Fruit fly (Drosophila melanogaster) whole organism, embryonic: ENCODE results near the gene eys.

Experiments
- Adf1 ChIP-seq: fragments of 200-800 bp; sonication (Bioruptor generic); IDR thresholded peaks from 2 replicates; pipeline ENCODE4 v1.3.6; 2022; ENCODE audit warnings: missing biosample characterization, missing genetic modification characterization
- Awh ChIP-seq: fragments of 200-800 bp; sonication (Bioruptor generic); IDR thresholded peaks from 2 replicates; pipeline ENCODE4, ENCODE4 v1.3.6; 2022; ENCODE audit warnings: missing biosample characterization, missing genetic modification characterization
- CG11456 ChIP-seq: fragments of 200-800 bp; sonication (Bioruptor generic); IDR thresholded peaks from 3 replicates; pipeline ENCODE4 v1.3.6; 2022; ENCODE audit warnings: missing biosample characterization, missing genetic modification characterization
- CG11723 ChIP-seq: fragments of 200-800 bp; sonication (Bioruptor generic); optimal IDR thresholded peaks from 2 replicates; lab custom pipeline; 2017; ENCODE audit warnings: missing biosample characterization, mild to moderate bottlenecking, missing genetic modification characterization
- CG14050 ChIP-seq: fragments of 200-800 bp; sonication (Bioruptor generic); IDR thresholded peaks from 3 replicates; pipeline ENCODE4 v1.3.6; 2022; ENCODE audit warnings: missing biosample characterization, missing genetic modification characterization
- CG15601 ChIP-seq: fragments of 200-800 bp; sonication (Bioruptor generic); optimal IDR thresholded peaks from 3 replicates; lab custom pipeline; 2019; ENCODE audit warnings: missing biosample characterization, mild to moderate bottlenecking, missing genetic modification characterization, moderate library complexity
- CG16815 ChIP-seq: fragments of 200-800 bp; sonication (Bioruptor generic); optimal IDR thresholded peaks from 3 replicates; lab custom pipeline; 2017; ENCODE audit warnings: missing biosample characterization, mild to moderate bottlenecking, missing genetic modification characterization
- CG17568 ChIP-seq: fragments of 200-800 bp; sonication (Bioruptor generic); optimal IDR thresholded peaks from 2 replicates; lab custom pipeline; 2018; ENCODE audit warnings: missing biosample characterization, mild to moderate bottlenecking, missing genetic modification characterization, moderate library complexity
- CG17802 ChIP-seq: fragments of 200-800 bp; sonication (Bioruptor generic); optimal IDR thresholded peaks from 2 replicates; lab custom pipeline; 2018; ENCODE audit warnings: missing biosample characterization, mild to moderate bottlenecking, missing genetic modification characterization, moderate library complexity
- CG1792 ChIP-seq: fragments of 200-800 bp; sonication (Bioruptor generic); optimal IDR thresholded peaks from 2 replicates; lab custom pipeline; 2016; ENCODE audit warnings: missing biosample characterization, missing genetic modification characterization
- CG18262 ChIP-seq: fragments of 200-800 bp; optimal IDR thresholded peaks from 3 replicates; lab custom pipeline; 2019; ENCODE audit warnings: missing biosample characterization, mild to moderate bottlenecking, missing genetic modification characterization, moderate library complexity
- CG2889 ChIP-seq: fragments of 200-800 bp; sonication (Bioruptor generic); IDR thresholded peaks from 3 replicates; pipeline ENCODE4 v1.3.6; 2022; ENCODE audit warnings: missing biosample characterization, missing genetic modification characterization
- CG3065 ChIP-seq: fragments of 200-800 bp; sonication (Bioruptor generic); optimal IDR thresholded peaks from 2 replicates; lab custom pipeline; 2016; ENCODE audit warnings: missing biosample characterization, missing genetic modification characterization
- CG32532 ChIP-seq: fragments of 200-800 bp; sonication (Bioruptor generic); IDR thresholded peaks from 2 replicates; pipeline ENCODE4 v1.3.6; 2022; ENCODE audit warnings: missing biosample characterization, missing genetic modification characterization
- CG4360 ChIP-seq: fragments of 200-800 bp; sonication (Bioruptor generic); IDR thresholded peaks from 2 replicates; pipeline ENCODE4 v1.3.6; 2022; ENCODE audit warnings: missing biosample characterization, missing genetic modification characterization
- CG4854 ChIP-seq: fragments of 200-800 bp; sonication (Bioruptor generic); optimal IDR thresholded peaks from 2 replicates; lab custom pipeline; 2016; ENCODE audit warnings: missing biosample characterization, missing genetic modification characterization, inconsistent platforms
- CG5953 ChIP-seq: fragments of 200-800 bp; sonication (Bioruptor generic); IDR thresholded peaks from 2 replicates; pipeline ENCODE4 v1.3.6; 2022; ENCODE audit warnings: missing biosample characterization, missing genetic modification characterization
- CG8281 ChIP-seq: fragments of 200-800 bp; sonication (Bioruptor generic); optimal IDR thresholded peaks from 2 replicates; lab custom pipeline; 2018; ENCODE audit warnings: missing biosample characterization, mild to moderate bottlenecking, missing genetic modification characterization, moderate library complexity
- CTCF ChIP-seq: fragments of 200-800 bp; sonication (Bioruptor generic); optimal IDR thresholded peaks from 2 replicates; lab custom pipeline; 2017; ENCODE audit warnings: missing biosample characterization, mild to moderate bottlenecking, missing genetic modification characterization, moderate library complexity
- Camta ChIP-seq: fragments of 200-800 bp; sonication (Bioruptor generic); optimal IDR thresholded peaks from 2 replicates; lab custom pipeline; 2016; ENCODE audit warnings: missing biosample characterization, missing genetic modification characterization
- Dek ChIP-seq: fragments of 200-800 bp; sonication (Bioruptor generic); optimal IDR thresholded peaks from 3 replicates; lab custom pipeline; 2019; ENCODE audit warnings: missing biosample characterization, mild to moderate bottlenecking, missing genetic modification characterization, moderate library complexity
- Dfd ChIP-seq, 2 experiments: fragments of >200 bp; optimal IDR thresholded peaks; 2 replicates each; lab custom pipeline; 2017; ENCODE audit warnings: missing biosample characterization in 2 of 2, missing genetic modification characterization in 2 of 2
- Dip2 ChIP-seq: fragments of 200-800 bp; sonication (Bioruptor generic); IDR thresholded peaks from 2 replicates; pipeline ENCODE4 v1.3.6; 2022; ENCODE audit warnings: missing biosample characterization, missing genetic modification characterization
- Drgx ChIP-seq: fragments of 200-800 bp; sonication (Bioruptor generic); IDR thresholded peaks from 2 replicates; pipeline ENCODE4 v1.3.6; 2022; ENCODE audit warnings: missing biosample characterization, missing genetic modification characterization
- E2f2 ChIP-seq: fragments of 200-800 bp; sonication (Bioruptor generic); IDR thresholded peaks from 2 replicates; pipeline ENCODE4 v1.3.6; 2022; ENCODE audit warnings: missing biosample characterization, missing genetic modification characterization
- ERR ChIP-seq: fragments of 200-800 bp; sonication (Bioruptor generic); optimal IDR thresholded peaks from 2 replicates; lab custom pipeline; 2016; ENCODE audit warnings: missing biosample characterization, missing genetic modification characterization
- Hr3 ChIP-seq: fragments of 200-800 bp; sonication (Bioruptor generic); optimal IDR thresholded peaks from 3 replicates; lab custom pipeline; 2016; ENCODE audit warnings: missing biosample characterization, missing genetic modification characterization
- Hr51 ChIP-seq, 2 experiments: fragments of 200-800 bp; sonication (Bioruptor generic); optimal IDR thresholded peaks; 2 replicates in 1 of 2; 3 replicates in 1 of 2; lab custom pipeline; 2016 to 2018; ENCODE audit warnings: missing biosample characterization in 2 of 2, missing genetic modification characterization in 2 of 2, mild to moderate bottlenecking in 1 of 2, moderate library complexity in 1 of 2
- NC2β ChIP-seq: fragments of 200-800 bp; sonication (Bioruptor generic); optimal IDR thresholded peaks from 2 replicates; lab custom pipeline; 2016; ENCODE audit warnings: missing biosample characterization, missing genetic modification characterization
- NFAT ChIP-seq: fragments of 200-800 bp; sonication (Bioruptor generic); IDR thresholded peaks from 2 replicates; pipeline ENCODE4 v1.3.6; 2022; ENCODE audit warnings: missing biosample characterization, missing genetic modification characterization
- Opbp ChIP-seq: fragments of 200-800 bp; sonication (Bioruptor generic); IDR thresholded peaks from 3 replicates; pipeline ENCODE4 v1.3.6; 2022; ENCODE audit warnings: missing biosample characterization, missing genetic modification characterization; ENCODE audit not compliant: partially characterized antibody
- Taf1 ChIP-seq: fragments of 200-800 bp; sonication (Bioruptor generic); IDR thresholded peaks from 2 replicates; pipeline ENCODE4 v1.3.6; 2022; ENCODE audit warnings: missing biosample characterization, missing genetic modification characterization
- abd-A ChIP-seq: fragments of 200-800 bp; sonication (Bioruptor generic); optimal IDR thresholded peaks from 3 replicates; lab custom pipeline; 2019; ENCODE audit warnings: missing biosample characterization, mild to moderate bottlenecking, missing genetic modification characterization, moderate library complexity
- danr ChIP-seq: fragments of 200-800 bp; sonication (Bioruptor generic); IDR thresholded peaks from 2 replicates; pipeline ENCODE4 v1.3.6; 2022; ENCODE audit warnings: missing biosample characterization, missing genetic modification characterization
- dpn ChIP-seq, 2 experiments: fragments of 200-800 bp; sonication (Bioruptor generic); optimal IDR thresholded peaks; 3 replicates each; lab custom pipeline; 2016; ENCODE audit warnings: missing biosample characterization in 2 of 2, missing genetic modification characterization in 2 of 2
- eyg ChIP-seq: fragments of 200-800 bp; sonication (Bioruptor generic); optimal IDR thresholded peaks from 3 replicates; lab custom pipeline; 2016; ENCODE audit warnings: missing biosample characterization, missing genetic modification characterization
- fd96Cb ChIP-seq: fragments of 200-800 bp; sonication (Bioruptor generic); optimal IDR thresholded peaks from 2 replicates; lab custom pipeline; 2018; ENCODE audit warnings: missing biosample characterization, mild to moderate bottlenecking, missing genetic modification characterization, moderate library complexity
- fru ChIP-seq: fragments of >200 bp; optimal IDR thresholded peaks from 2 replicates; lab custom pipeline; 2017
- gfzf ChIP-seq: fragments of 200-800 bp; sonication (Bioruptor generic); optimal IDR thresholded peaks from 2 replicates; lab custom pipeline; 2016; ENCODE audit warnings: missing biosample characterization, mild to moderate bottlenecking, missing genetic modification characterization, moderate library complexity
- gt ChIP-seq: fragments of 200-800 bp; sonication (Bioruptor generic); IDR thresholded peaks from 2 replicates; pipeline ENCODE4 v1.3.6; 2022; ENCODE audit warnings: missing biosample characterization, missing genetic modification characterization
- jing ChIP-seq: fragments of 200-800 bp; sonication (Bioruptor generic); optimal IDR thresholded peaks from 2 replicates; lab custom pipeline; 2018; ENCODE audit warnings: missing biosample characterization, mild to moderate bottlenecking, missing genetic modification characterization
- jumu ChIP-seq: fragments of 200-800 bp; sonication (Bioruptor generic); optimal IDR thresholded peaks from 3 replicates; lab custom pipeline; 2016; ENCODE audit warnings: missing biosample characterization, missing genetic modification characterization
- kah ChIP-seq: fragments of 200-800 bp; sonication (Bioruptor generic); optimal IDR thresholded peaks from 2 replicates; lab custom pipeline; 2018; ENCODE audit warnings: missing biosample characterization, mild to moderate bottlenecking, missing genetic modification characterization
- kay ChIP-seq: fragments of 200-800 bp; sonication (Bioruptor generic); optimal IDR thresholded peaks from 2 replicates; lab custom pipeline; 2016; ENCODE audit warnings: missing biosample characterization, missing genetic modification characterization
- odd ChIP-seq: fragments of 200-800 bp; sonication (Bioruptor generic); optimal IDR thresholded peaks from 2 replicates; lab custom pipeline; 2017; ENCODE audit warnings: missing biosample characterization, mild to moderate bottlenecking, missing genetic modification characterization
- pb ChIP-seq: fragments of 200-800 bp; sonication (Bioruptor generic); optimal IDR thresholded peaks from 3 replicates; lab custom pipeline; 2016; ENCODE audit warnings: missing biosample characterization, missing genetic modification characterization
- row ChIP-seq: fragments of 200-800 bp; sonication (Bioruptor generic); IDR thresholded peaks from 3 replicates; pipeline ENCODE4 v1.3.6; 2022; ENCODE audit warnings: missing biosample characterization, missing genetic modification characterization
- sc ChIP-seq, 3 experiments: fragments of >200 bp in 2 of 3; fragments of 200-800 bp in 1 of 3; sonication (Bioruptor generic) in 1 of 3; optimal IDR thresholded peaks; 2 replicates in 2 of 3; 3 replicates in 1 of 3; lab custom pipeline; 2017; ENCODE audit warnings: mild to moderate bottlenecking in 1 of 3, missing biosample characterization in 1 of 3, missing genetic modification characterization in 1 of 3, missing genetic modification reagents in 1 of 3
- sens-2 ChIP-seq: fragments of 200-800 bp; sonication (Bioruptor generic); IDR thresholded peaks from 2 replicates; pipeline ENCODE4 v1.3.6; 2022; ENCODE audit warnings: missing biosample characterization, missing genetic modification characterization
- vnd ChIP-seq: fragments of 200-800 bp; sonication (Bioruptor generic); IDR thresholded peaks from 3 replicates; pipeline ENCODE4 v1.3.6; 2022; ENCODE audit warnings: missing biosample characterization, missing genetic modification characterization; ENCODE audit not compliant: partially characterized antibody
- wdn ChIP-seq: fragments of 200-800 bp; sonication (Bioruptor generic); IDR thresholded peaks from 2 replicates; pipeline ENCODE4 v1.3.6; 2022; ENCODE audit warnings: missing biosample characterization, missing genetic modification characterization
- zfh1 ChIP-seq: fragments of 200-800 bp; sonication (Bioruptor generic); IDR thresholded peaks from 3 replicates; pipeline ENCODE4 v1.3.6; 2022; ENCODE audit warnings: missing biosample characterization, missing genetic modification characterization

eys gene

dm6 chr2L:2380805-2381204 is 69.3 kb downstream of the eys start, which contains the start of gene Eogt (continued):
- TF ChIP-seq eyg (GFP tag; lab: Kevin White, UChicago), result no peak
- TF ChIP-seq ERR (GFP tag; lab: Kevin White, UChicago), result no peak
- TF ChIP-seq danr, result peak; percentile 95
- peak; percentile 62 for TF ChIP-seq gfzf (GFP tag; lab: Kevin White, UChicago)
- peak; percentile 75 for TF ChIP-seq CG11723 (GFP tag; lab: Kevin White, UChicago)
- TF ChIP-seq CG2889 (GFP tag; lab: Robert Waterston, UW), result peak; percentile 94
- peak; percentile 79 for TF ChIP-seq E2f2 (GFP tag; lab: Robert Waterston, UW)
- peak; percentile 71 for TF ChIP-seq CG4854
- TF ChIP-seq Drgx, result peak; percentile 94
- peak; percentile 93 for TF ChIP-seq wdn
- peak; percentile 94 for TF ChIP-seq Hr3 (GFP tag; lab: Kevin White, UChicago)
- peak; percentile 69 for TF ChIP-seq Camta (GFP tag; lab: Kevin White, UChicago)
- peak; percentile 95 for TF ChIP-seq NFAT (GFP tag; lab: Robert Waterston, UW)
- no peak for TF ChIP-seq CG17568 (GFP tag; lab: Kevin White, UChicago)
- TF ChIP-seq CG3065 (GFP tag; lab: Kevin White, UChicago), result peak; percentile 86
- peak; percentile 75 for TF ChIP-seq CG4360
- no peak for TF ChIP-seq vnd (GFP tag; lab: Robert Waterston, UW)
- TF ChIP-seq jumu (GFP tag; lab: Kevin White, UChicago), result peak; percentile 53
- TF ChIP-seq CG5953, result peak; percentile 94
- peak; percentile 27 for TF ChIP-seq CG1792 (GFP tag; lab: Kevin White, UChicago)
- TF ChIP-seq NC2β, result peak; percentile 68
- peak; percentile 66 for TF ChIP-seq kah (GFP tag; lab: Kevin White, UChicago)
- peak in 1 of 2 experiments; percentile 63 for TF ChIP-seq Dfd (GFP tag; optimal IDR thresholded peaks at IDR 0.05; lab: Kevin White, UChicago)
- peak; percentile 76 for TF ChIP-seq abd-A (tag; lab: Kevin White, UChicago)
- TF ChIP-seq fru (lab: Kevin White, UChicago), result no peak
- peak; percentile 84 for TF ChIP-seq kay (GFP tag; lab: Kevin White, UChicago)
- peak; percentile 76 to 91 for TF ChIP-seq dpn (GFP tag; optimal IDR thresholded peaks at IDR 0.05; lab: Kevin White, UChicago)
- peak; percentile 96 for TF ChIP-seq CG11456 (GFP tag; lab: Robert Waterston, UW)
- peak; percentile 95 for TF ChIP-seq CG16815
- peak; percentile 89 for TF ChIP-seq Taf1 (GFP tag; lab: Robert Waterston, UW)
- TF ChIP-seq Adf1 (GFP tag; lab: Robert Waterston, UW), result peak; percentile 77
- peak; percentile 86 for TF ChIP-seq jing
- peak; percentile 46; the same call in 1 of the 2 replicates for TF ChIP-seq Dip2 (GFP tag; lab: Robert Waterston, UW)
- peak; percentile 98 for TF ChIP-seq zfh1
- TF ChIP-seq CG8281 (tag; lab: Kevin White, UChicago), result peak; percentile 75
- TF ChIP-seq Opbp (GFP tag; lab: Robert Waterston, UW), result no peak
- peak; percentile 51 for TF ChIP-seq CTCF (GFP tag; lab: Kevin White, UChicago)
- peak; percentile 94 for TF ChIP-seq CG14050 (GFP tag; lab: Robert Waterston, UW)
- TF ChIP-seq CG15601 (tag; lab: Kevin White, UChicago), result peak; percentile 91
- no peak for TF ChIP-seq pb (GFP tag; lab: Kevin White, UChicago)
- TF ChIP-seq Hr51 (GFP tag; optimal IDR thresholded peaks at IDR 0.05; lab: Kevin White, UChicago), result peak; percentile 63 to 92
- peak; percentile 95 for TF ChIP-seq sens-2 (GFP tag; lab: Robert Waterston, UW)
- TF ChIP-seq CG18262 (tag; lab: Kevin White, UChicago), result peak; percentile 93
- peak; percentile 65 for TF ChIP-seq CG17802 (tag; lab: Kevin White, UChicago)
- peak; percentile 99 for TF ChIP-seq row (GFP tag; lab: Robert Waterston, UW)
- no peak for TF ChIP-seq sc (optimal IDR thresholded peaks at IDR 0.05; lab: Kevin White, UChicago)
- peak; percentile 85 for TF ChIP-seq sc (GFP tag; optimal IDR thresholded peaks at IDR 0.05; lab: Kevin White, UChicago)
- TF ChIP-seq CG32532, result peak; percentile 97
- TF ChIP-seq Dek (tag; lab: Kevin White, UChicago), result peak; percentile 94
- TF ChIP-seq gt, result peak; percentile 92
- TF ChIP-seq Awh, result peak; percentile 96
- peak; percentile 93 for TF ChIP-seq fd96Cb
- TF ChIP-seq odd (GFP tag; lab: Kevin White, UChicago), result peak; percentile 72
